Worm (Caenorhabditis elegans): ENCODE measurements around the gene chup-1.
A peak's percentile ranks its signal among the peaks of the same experiment; 100 is the strongest.

chup-1 gene

ce11 chrX:8791821-8792220 is at the start of gene chup-1:
TSS of gene chup-1 (plus strand) at chrX:8792160.
- TF ChIP-seq nhr-10 (tag; optimal IDR thresholded peaks at IDR 0.05): no peak
- peak; percentile 30 for TF ChIP-seq fos-1 (tag; optimal IDR thresholded peaks at IDR 0.05)
- TF ChIP-seq dmd-4 (tag; optimal IDR thresholded peaks at IDR 0.05): no peak
- no peak for TF ChIP-seq nhr-23 (tag; optimal IDR thresholded peaks at IDR 0.05)
- no peak for TF ChIP-seq egl-27 (tag; optimal IDR thresholded peaks at IDR 0.05)
- TF ChIP-seq unc-62 (GFP tag; optimal IDR thresholded peaks at IDR 0.05): no peak
- no peak for TF ChIP-seq alr-1 (tag; optimal IDR thresholded peaks at IDR 0.05)
- no peak for TF ChIP-seq peb-1 (tag; optimal IDR thresholded peaks at IDR 0.05)
- TF ChIP-seq nhr-129 (tag; optimal IDR thresholded peaks at IDR 0.05): peak; percentile 57
- peak; percentile 46 for TF ChIP-seq unc-55 (GFP tag; optimal IDR thresholded peaks at IDR 0.05)
- no peak for TF ChIP-seq nhr-11 (tag; optimal IDR thresholded peaks at IDR 0.05)
- no peak for TF ChIP-seq elt-1 (tag; optimal IDR thresholded peaks at IDR 0.05)
- TF ChIP-seq elt-3 (tag; optimal IDR thresholded peaks at IDR 0.05): no peak
- TF ChIP-seq nhr-77 (tag; optimal IDR thresholded peaks at IDR 0.05): no peak
- TF ChIP-seq R02D3.7 (tag; optimal IDR thresholded peaks at IDR 0.05): peak; percentile 61
- peak; percentile 24 for TF ChIP-seq C34F6.9 (tag; optimal IDR thresholded peaks at IDR 0.05)
- no peak for TF ChIP-seq snpc-4 (tag; optimal IDR thresholded peaks at IDR 0.05)
- no peak for TF ChIP-seq ceh-82 (tag; optimal IDR thresholded peaks at IDR 0.05)
- TF ChIP-seq sma-9 (GFP tag; optimal IDR thresholded peaks at IDR 0.05): no peak
- no peak for TF ChIP-seq sma-9 (tag; optimal IDR thresholded peaks at IDR 0.05)
- TF ChIP-seq sem-4 (tag; optimal IDR thresholded peaks at IDR 0.05): no peak
- no peak for TF ChIP-seq ama-1 (optimal IDR thresholded peaks at IDR 0.05)
- peak; percentile 25 for TF ChIP-seq sma-3 (GFP tag; optimal IDR thresholded peaks at IDR 0.05)
- peak in 1 of 2 experiments; percentile 49 for TF ChIP-seq lsy-2 (tag; optimal IDR thresholded peaks at IDR 0.05)
- peak; percentile 26 for TF ChIP-seq nhr-21 (tag; optimal IDR thresholded peaks at IDR 0.05)
- TF ChIP-seq lin-13 (GFP tag; optimal IDR thresholded peaks at IDR 0.05): no peak
- no peak for TF ChIP-seq nhr-25 (tag; optimal IDR thresholded peaks at IDR 0.05)

DNA sequence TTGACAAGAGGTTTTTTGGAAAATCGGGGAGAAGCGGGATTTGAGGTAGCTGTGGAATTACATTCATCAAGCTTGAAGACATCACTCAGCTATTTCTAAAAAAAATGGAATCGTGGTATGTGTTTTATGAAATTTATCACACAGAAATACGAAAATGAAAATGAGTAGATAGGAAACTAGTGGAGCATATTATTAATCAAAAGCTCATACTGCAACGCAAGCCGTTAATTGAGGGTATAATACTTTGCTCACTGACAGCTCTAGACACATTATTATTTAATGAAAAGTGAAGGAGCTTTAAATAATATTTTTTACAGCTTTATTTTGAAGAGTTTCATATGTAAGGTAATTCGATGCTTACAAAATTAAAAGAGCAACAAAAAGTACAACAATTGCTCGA is 49.1 kb upstream of the chup-1 start, which contains the start of gene M02D8.7:
M02D8.7 (minus strand) TSS at position 101 of the 400 bp plus-strand sequence.
- TF ChIP-seq fos-1 (tag; optimal IDR thresholded peaks at IDR 0.05) (no peak), unc-39 (tag; optimal IDR thresholded peaks at IDR 0.05) (no peak), egl-27 (tag; optimal IDR thresholded peaks at IDR 0.05) (no peak), C34F6.9 (tag; optimal IDR thresholded peaks at IDR 0.05) (no peak), sem-4 (tag; optimal IDR thresholded peaks at IDR 0.05) (no peak), zag-1 (tag; optimal IDR thresholded peaks at IDR 0.05) (no peak), unc-55 (GFP tag; optimal IDR thresholded peaks at IDR 0.05) (no peak), sma-9 (GFP tag; optimal IDR thresholded peaks at IDR 0.05) (no peak), sma-9 (tag; optimal IDR thresholded peaks at IDR 0.05) (no peak), nhr-129 (tag; optimal IDR thresholded peaks at IDR 0.05) (no peak), peb-1 (tag; optimal IDR thresholded peaks at IDR 0.05) (no peak), nhr-10 (tag; optimal IDR thresholded peaks at IDR 0.05) (no peak), ceh-16 (tag; optimal IDR thresholded peaks at IDR 0.05) (no peak), lsy-2 (tag; optimal IDR thresholded peaks at IDR 0.05) (no peak), aly-2 (tag; optimal IDR thresholded peaks at IDR 0.05) (no peak), elt-1 (tag; optimal IDR thresholded peaks at IDR 0.05) (no peak), skn-1 (tag; optimal IDR thresholded peaks at IDR 0.05) (no peak), ZK546.5 (tag; optimal IDR thresholded peaks at IDR 0.05) (no peak), alr-1 (tag; optimal IDR thresholded peaks at IDR 0.05) (no peak), blmp-1 (tag; optimal IDR thresholded peaks at IDR 0.05; ENCODE audit: insufficient read depth) (no peak), lin-11 (tag; optimal IDR thresholded peaks at IDR 0.05) (no peak)

DNA sequence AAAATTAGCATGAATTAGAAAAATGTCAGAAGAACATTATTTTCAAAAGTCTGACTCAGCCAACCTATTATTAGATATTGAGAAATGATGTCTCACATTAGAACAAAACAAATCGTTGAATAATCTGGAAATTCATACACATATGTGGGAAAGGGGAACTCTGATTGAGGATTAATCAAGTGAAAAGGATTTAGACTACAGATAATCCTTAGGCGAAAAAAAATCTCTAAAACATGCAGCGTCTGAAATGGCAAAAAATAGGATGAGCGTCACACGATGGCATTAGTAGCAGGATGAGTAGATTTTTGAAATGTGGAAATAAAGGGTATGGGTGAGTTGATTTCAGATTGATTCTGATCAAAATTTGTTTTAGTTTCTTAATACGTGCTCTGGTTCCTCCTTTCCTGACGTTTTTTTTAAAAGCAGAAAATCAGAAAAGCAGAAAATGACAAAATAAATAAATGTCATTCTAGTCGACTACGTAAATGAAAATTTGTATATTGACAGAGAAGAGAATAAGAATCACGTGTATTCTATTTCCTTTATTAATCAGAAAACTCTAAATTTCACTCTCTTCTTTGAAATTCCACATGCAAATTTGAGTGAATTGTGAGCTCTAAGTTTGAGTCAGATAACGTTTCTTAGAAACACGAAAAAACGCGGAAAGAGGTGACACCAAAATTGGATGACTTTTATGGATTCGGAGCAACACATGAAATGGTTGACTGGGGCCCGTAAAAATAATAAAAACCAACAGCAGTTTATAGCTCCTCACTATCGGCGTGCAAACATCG is 47.6 kb upstream of the chup-1 start:
- TF ChIP-seq sem-4 (tag; optimal IDR thresholded peaks at IDR 0.05): no peak
- no peak for TF ChIP-seq lsy-2 (tag; optimal IDR thresholded peaks at IDR 0.05)
- TF ChIP-seq R02D3.7 (tag; optimal IDR thresholded peaks at IDR 0.05): no peak
- TF ChIP-seq elt-3 (tag; optimal IDR thresholded peaks at IDR 0.05): no peak
- TF ChIP-seq peb-1 (tag; optimal IDR thresholded peaks at IDR 0.05): no peak

- no peak for TF ChIP-seq R02D3.7 (tag; optimal IDR thresholded peaks at IDR 0.05)
- no peak for TF ChIP-seq nhr-237 (tag; optimal IDR thresholded peaks at IDR 0.05)
- TF ChIP-seq dmd-4 (tag; optimal IDR thresholded peaks at IDR 0.05): no peak
- no peak for TF ChIP-seq Y55F3AM.14 (GFP tag; optimal IDR thresholded peaks at IDR 0.05)
- no peak for TF ChIP-seq ztf-11 (tag; optimal IDR thresholded peaks at IDR 0.05)
- no peak for TF ChIP-seq sma-9 (GFP tag; optimal IDR thresholded peaks at IDR 0.05)
- TF ChIP-seq sma-9 (tag; optimal IDR thresholded peaks at IDR 0.05): no peak
- no peak for TF ChIP-seq nhr-12 (tag; optimal IDR thresholded peaks at IDR 0.05)
- TF ChIP-seq elt-1 (tag; optimal IDR thresholded peaks at IDR 0.05): no peak
- no peak for TF ChIP-seq C34F6.9 (tag; optimal IDR thresholded peaks at IDR 0.05)
- no peak for TF ChIP-seq lin-11 (tag; optimal IDR thresholded peaks at IDR 0.05)
- no peak for TF ChIP-seq ceh-82 (tag; optimal IDR thresholded peaks at IDR 0.05)
- TF ChIP-seq lsy-2 (tag; optimal IDR thresholded peaks at IDR 0.05): no peak
- no peak for TF ChIP-seq lin-39 (tag; optimal IDR thresholded peaks at IDR 0.05)
- TF ChIP-seq sma-3 (GFP tag; optimal IDR thresholded peaks at IDR 0.05): no peak
- no peak for TF ChIP-seq nhr-6 (tag; optimal IDR thresholded peaks at IDR 0.05)
- no peak for TF ChIP-seq ama-1 (optimal IDR thresholded peaks at IDR 0.05)
- TF ChIP-seq egl-27 (tag; optimal IDR thresholded peaks at IDR 0.05): no peak
- TF ChIP-seq zag-1 (tag; optimal IDR thresholded peaks at IDR 0.05): no peak
Measured at ce11 chrX:8745524-8745923, 46.4 kb upstream of the chup-1 start.

Data from whole organism, L2 larva.